Worm (Caenorhabditis elegans): ENCODE data around the gene nhr-203.

Gene nhr-203

ce11 chrV:474516-474915 is 14.9 kb downstream of the nhr-203 start, which contains the start of gene nhr-99:
Gene nhr-99 (plus strand): TSS chrV:474778.
- TF ChIP-seq sma-9 (GFP tag; optimal IDR thresholded peaks at IDR 0.05) (peak; percentile 43), sma-9 (tag; optimal IDR thresholded peaks at IDR 0.05) (no peak), crh-2 (tag; optimal IDR thresholded peaks at IDR 0.05) (peak; percentile 26), fos-1 (tag; optimal IDR thresholded peaks at IDR 0.05) (peak; percentile 79), lsy-2 (tag; optimal IDR thresholded peaks at IDR 0.05) (no peak), alr-1 (tag; optimal IDR thresholded peaks at IDR 0.05) (no peak)

ce11 chrV:477664-478212 is 18.1 kb downstream of the nhr-203 start, which contains the start of gene nhr-55:
Gene nhr-55 (plus strand): TSS chrV:478162.
- TF ChIP-seq sma-3 (GFP tag; optimal IDR thresholded peaks at IDR 0.05) (no peak), mdl-1 (tag; optimal IDR thresholded peaks at IDR 0.05) (no peak), sma-9 (GFP tag; optimal IDR thresholded peaks at IDR 0.05) (peak; percentile 53), sma-9 (tag; optimal IDR thresholded peaks at IDR 0.05) (no peak), mbf-1 (tag; optimal IDR thresholded peaks at IDR 0.05) (no peak), lin-39 (tag; optimal IDR thresholded peaks at IDR 0.05) (no peak), lin-11 (tag; optimal IDR thresholded peaks at IDR 0.05) (no peak), ztf-1 (GFP tag; conservative IDR thresholded peaks at IDR 0.05) (no peak), R02D3.7 (tag; optimal IDR thresholded peaks at IDR 0.05) (no peak), nhr-77 (tag; optimal IDR thresholded peaks at IDR 0.05) (no peak), aly-2 (tag; optimal IDR thresholded peaks at IDR 0.05) (no peak), ceh-16 (tag; optimal IDR thresholded peaks at IDR 0.05) (no peak), nhr-21 (tag; optimal IDR thresholded peaks at IDR 0.05) (no peak), crh-2 (tag; optimal IDR thresholded peaks at IDR 0.05) (peak; percentile 44), fos-1 (tag; optimal IDR thresholded peaks at IDR 0.05) (peak; percentile 93), dmd-4 (tag; optimal IDR thresholded peaks at IDR 0.05) (no peak), zag-1 (tag; optimal IDR thresholded peaks at IDR 0.05) (no peak), ceh-82 (tag; optimal IDR thresholded peaks at IDR 0.05) (no peak), unc-39 (tag; optimal IDR thresholded peaks at IDR 0.05) (no peak), snpc-4 (tag; optimal IDR thresholded peaks at IDR 0.05) (no peak), unc-62 (GFP tag; optimal IDR thresholded peaks at IDR 0.05) (no peak), unc-55 (GFP tag; optimal IDR thresholded peaks at IDR 0.05) (no peak), nhr-25 (tag; optimal IDR thresholded peaks at IDR 0.05) (no peak)

- TF ChIP-seq skn-1 (tag; optimal IDR thresholded peaks at IDR 0.05) (no peak), snpc-4 (tag; optimal IDR thresholded peaks at IDR 0.05) (no peak), nhr-12 (tag; optimal IDR thresholded peaks at IDR 0.05) (no peak), alr-1 (tag; optimal IDR thresholded peaks at IDR 0.05) (no peak), sma-3 (GFP tag; optimal IDR thresholded peaks at IDR 0.05) (no peak), C34F6.9 (tag; optimal IDR thresholded peaks at IDR 0.05) (no peak), lin-13 (GFP tag; optimal IDR thresholded peaks at IDR 0.05) (no peak), mdl-1 (tag; optimal IDR thresholded peaks at IDR 0.05) (no peak), ztf-1 (GFP tag; conservative IDR thresholded peaks at IDR 0.05) (no peak), mab-5 (tag; optimal IDR thresholded peaks at IDR 0.05) (no peak), nhr-21 (tag; optimal IDR thresholded peaks at IDR 0.05) (no peak), sma-9 (GFP tag; optimal IDR thresholded peaks at IDR 0.05) (no peak), sma-9 (tag; optimal IDR thresholded peaks at IDR 0.05) (no peak), lin-39 (tag; optimal IDR thresholded peaks at IDR 0.05) (no peak), unc-55 (GFP tag; optimal IDR thresholded peaks at IDR 0.05) (no peak), sem-4 (tag; optimal IDR thresholded peaks at IDR 0.05) (no peak), nhr-10 (tag; optimal IDR thresholded peaks at IDR 0.05) (no peak), F13H6.1 (tag; optimal IDR thresholded peaks at IDR 0.05) (no peak), nhr-129 (tag; optimal IDR thresholded peaks at IDR 0.05) (no peak), nhr-77 (tag; optimal IDR thresholded peaks at IDR 0.05) (no peak)
These were observed 19.5 kb downstream of the nhr-203 start for ce11 chrV:479046-479445.

- TF ChIP-seq lin-39 (tag; optimal IDR thresholded peaks at IDR 0.05) (no peak), ceh-16 (tag; optimal IDR thresholded peaks at IDR 0.05) (no peak), elt-3 (tag; optimal IDR thresholded peaks at IDR 0.05) (no peak), mbf-1 (tag; optimal IDR thresholded peaks at IDR 0.05) (no peak), mab-5 (tag; optimal IDR thresholded peaks at IDR 0.05) (no peak)
These were observed 23.3 kb downstream of the nhr-203 start for ce11 chrV:482860-483259.

ce11 chrV:483289-483795 is 23.7 kb downstream of the nhr-203 start, which contains the start of gene nhr-130:
Gene nhr-130 (minus strand): TSS chrV:483339.
- no peak for TF ChIP-seq ztf-11 (tag; optimal IDR thresholded peaks at IDR 0.05)
- no peak for TF ChIP-seq dmd-4 (tag; optimal IDR thresholded peaks at IDR 0.05)
- TF ChIP-seq nhr-237 (tag; optimal IDR thresholded peaks at IDR 0.05) = no peak
- no peak for TF ChIP-seq ama-1 (optimal IDR thresholded peaks at IDR 0.05)
- TF ChIP-seq C34F6.9 (tag; optimal IDR thresholded peaks at IDR 0.05) = no peak
- TF ChIP-seq sma-9 (GFP tag; optimal IDR thresholded peaks at IDR 0.05) = peak; percentile 35
- no peak for TF ChIP-seq sma-9 (tag; optimal IDR thresholded peaks at IDR 0.05)
- TF ChIP-seq nhr-6 (tag; optimal IDR thresholded peaks at IDR 0.05) = no peak
- no peak for TF ChIP-seq nhr-12 (tag; optimal IDR thresholded peaks at IDR 0.05)
- TF ChIP-seq nhr-25 (tag; optimal IDR thresholded peaks at IDR 0.05) = no peak
- TF ChIP-seq nhr-21 (tag; optimal IDR thresholded peaks at IDR 0.05) = no peak
- TF ChIP-seq mab-5 (tag; optimal IDR thresholded peaks at IDR 0.05) = no peak
- TF ChIP-seq unc-55 (GFP tag; optimal IDR thresholded peaks at IDR 0.05) = no peak
- no peak for TF ChIP-seq unc-39 (tag; optimal IDR thresholded peaks at IDR 0.05)
- TF ChIP-seq lsy-2 (tag; optimal IDR thresholded peaks at IDR 0.05) = no peak
- TF ChIP-seq ztf-1 (GFP tag; conservative IDR thresholded peaks at IDR 0.05) = no peak
- peak; percentile 62 for TF ChIP-seq fos-1 (tag; optimal IDR thresholded peaks at IDR 0.05)
- TF ChIP-seq lin-13 (GFP tag; optimal IDR thresholded peaks at IDR 0.05) = no peak
- peak; percentile 23 for TF ChIP-seq gmeb-1 (tag; optimal IDR thresholded peaks at IDR 0.05)
- no peak for TF ChIP-seq sem-4 (tag; optimal IDR thresholded peaks at IDR 0.05)
- TF ChIP-seq alr-1 (tag; optimal IDR thresholded peaks at IDR 0.05) = no peak
- TF ChIP-seq F13H6.1 (tag; optimal IDR thresholded peaks at IDR 0.05) = no peak
- no peak for TF ChIP-seq mbf-1 (tag; optimal IDR thresholded peaks at IDR 0.05)
- TF ChIP-seq snpc-4 (tag; optimal IDR thresholded peaks at IDR 0.05) = no peak
- TF ChIP-seq ztf-4 (tag; optimal IDR thresholded peaks at IDR 0.05) = no peak
- no peak for TF ChIP-seq elt-3 (tag; optimal IDR thresholded peaks at IDR 0.05)
